Fruit fly (Drosophila melanogaster): ENCODE measurements around the gene cm.

cm gene

dm6 chrX:6981470-6981952 is 29.4 kb downstream of the cm start (continued):
- no peak for TF ChIP-seq CG13775 (GFP tag; optimal IDR thresholded peaks at IDR 0.05)
- peak; percentile 4 for TF ChIP-seq Dad (GFP tag; optimal IDR thresholded peaks at IDR 0.05)
- TF ChIP-seq unc-4 (GFP tag; IDR thresholded peaks at IDR 0.05; ENCODE audit: partially characterized antibody), result no peak
- peak; percentile 41; the same call in 1 of the 3 replicates for TF ChIP-seq z (GFP tag; IDR thresholded peaks at IDR 0.05)
- TF ChIP-seq pfk (GFP tag; optimal IDR thresholded peaks at IDR 0.05), result peak; percentile 100
- TF ChIP-seq eyg (GFP tag; optimal IDR thresholded peaks at IDR 0.05), result no peak
- TF ChIP-seq Lpt (GFP tag; optimal IDR thresholded peaks at IDR 0.05), result no peak
- no peak for TF ChIP-seq CG9817 (tag; optimal IDR thresholded peaks at IDR 0.05)
- TF ChIP-seq wor (GFP tag; IDR thresholded peaks at IDR 0.05), result no peak
- TF ChIP-seq CG34376 (GFP tag; optimal IDR thresholded peaks at IDR 0.05), result peak; percentile 2
- no peak for TF ChIP-seq CHES-1-like (GFP tag; optimal IDR thresholded peaks at IDR 0.05)
- TF ChIP-seq CG2116 (GFP tag; optimal IDR thresholded peaks at IDR 0.05), result no peak
- no peak for TF ChIP-seq CG32772 (GFP tag; IDR thresholded peaks at IDR 0.05)
- TF ChIP-seq Rfx (GFP tag; IDR thresholded peaks at IDR 0.05), result 0 out of 2 replicates have a peak, but pooled peaks have one; percentile 5
- TF ChIP-seq CG30020 (tag; optimal IDR thresholded peaks at IDR 0.05), result no peak
- peak; percentile 76 for TF ChIP-seq chm (GFP tag; IDR thresholded peaks at IDR 0.05)
- no peak for TF ChIP-seq Antp (GFP tag; optimal IDR thresholded peaks at IDR 0.05)
- no peak for TF ChIP-seq CG34224 (GFP tag; IDR thresholded peaks at IDR 0.05; ENCODE audit: partially characterized antibody)
- TF ChIP-seq jing (GFP tag; optimal IDR thresholded peaks at IDR 0.05), result no peak
- no peak for TF ChIP-seq grau (tag; optimal IDR thresholded peaks at IDR 0.05)
- TF ChIP-seq CG6791 (GFP tag; IDR thresholded peaks at IDR 0.05; ENCODE audit: partially characterized antibody), result 0 out of 3 replicates have a peak, but pooled peaks have one; percentile 33
- TF ChIP-seq fd102C (GFP tag; optimal IDR thresholded peaks at IDR 0.05), result no peak
- no peak for TF ChIP-seq exex (tag; optimal IDR thresholded peaks at IDR 0.05)
- no peak for TF ChIP-seq ind (GFP tag; optimal IDR thresholded peaks at IDR 0.05)
- no peak for TF ChIP-seq D (optimal IDR thresholded peaks at IDR 0.05)
- no peak for TF ChIP-seq D (GFP tag; optimal IDR thresholded peaks at IDR 0.05)
- TF ChIP-seq lmd (GFP tag; IDR thresholded peaks at IDR 0.05), result no peak
- TF ChIP-seq CG5180 (GFP tag; optimal IDR thresholded peaks at IDR 0.05), result no peak
- TF ChIP-seq CG4730 (GFP tag; IDR thresholded peaks at IDR 0.05), result no peak
- TF ChIP-seq CG12391 (tag; optimal IDR thresholded peaks at IDR 0.05), result peak; percentile 9
- TF ChIP-seq Kr (GFP tag; optimal IDR thresholded peaks at IDR 0.05), result no peak
- no peak for TF ChIP-seq ac (GFP tag; optimal IDR thresholded peaks at IDR 0.05)
- TF ChIP-seq CG8290 (GFP tag; optimal IDR thresholded peaks at IDR 0.05), result no peak
- TF ChIP-seq CG8290 (tag; optimal IDR thresholded peaks at IDR 0.05), result peak; percentile 24 to 29
- TF ChIP-seq ro (GFP tag; IDR thresholded peaks at IDR 0.05), result no peak
- no peak for TF ChIP-seq CG4617 (GFP tag; optimal IDR thresholded peaks at IDR 0.05; ENCODE audit: borderline replicate concordance)
- 0 out of 3 replicates have a peak, but pooled peaks have one; percentile 53 for TF ChIP-seq CG2199 (GFP tag; IDR thresholded peaks at IDR 0.05)
- no peak for TF ChIP-seq TFAM (GFP tag; optimal IDR thresholded peaks at IDR 0.05)
- no peak for TF ChIP-seq dan (GFP tag; IDR thresholded peaks at IDR 0.05)
- no peak for TF ChIP-seq CG3847 (GFP tag; IDR thresholded peaks at IDR 0.05)
- TF ChIP-seq vnd (GFP tag; IDR thresholded peaks at IDR 0.05; ENCODE audit: partially characterized antibody), result no peak
- TF ChIP-seq yki (optimal IDR thresholded peaks at IDR 0.05), result peak; percentile 94
- no peak for TF ChIP-seq cad (GFP tag; optimal IDR thresholded peaks at IDR 0.05)
- TF ChIP-seq CG3163 (GFP tag; optimal IDR thresholded peaks at IDR 0.05), result no peak
- TF ChIP-seq Dip3 (GFP tag; optimal IDR thresholded peaks at IDR 0.05), result no peak
- TF ChIP-seq mirr (GFP tag; optimal IDR thresholded peaks at IDR 0.05), result no peak
- TF ChIP-seq ara (GFP tag; IDR thresholded peaks at IDR 0.05), result no peak
- no peak for TF ChIP-seq stc (GFP tag; IDR thresholded peaks at IDR 0.05)
- no peak for TF ChIP-seq fd96Cb (tag; optimal IDR thresholded peaks at IDR 0.05)
- TF ChIP-seq CG1233 (GFP tag; optimal IDR thresholded peaks at IDR 0.05), result no peak
- TF ChIP-seq Hr3 (GFP tag; optimal IDR thresholded peaks at IDR 0.05), result no peak
- no peak for TF ChIP-seq CG4820 (GFP tag; optimal IDR thresholded peaks at IDR 0.05)
- peak; percentile 90 for TF ChIP-seq sens (GFP tag)
